Fruit fly (Drosophila melanogaster): ENCODE results near the gene CG34427.

dm6 chr3L:8834886-8835285, 30.3 kb downstream of the CG34427 start:
- TF ChIP-seq CG9948 (tag; optimal IDR thresholded peaks at IDR 0.05), result no peak
- TF ChIP-seq CG14655 (GFP tag; optimal IDR thresholded peaks at IDR 0.05), result no peak
